Worm (Caenorhabditis elegans) whole organism, midembryonic: ENCODE data around the gene F57G4.11.

ENCODE experiments used
- T22C8.4 ChIP-seq: fragments of 200-800 bp; sonication (Bioruptor generic); IDR thresholded peaks from 2 replicates; pipeline ENCODE4 v1.3.6; 2022; ENCODE audit warnings: missing genetic modification characterization, missing compliant biosample characterization
- cog-1 ChIP-seq: sonication (generic microtip); optimal IDR thresholded peaks from 2 replicates; lab custom pipeline; 2016; ENCODE audit warnings: missing genetic modification characterization, missing compliant biosample characterization
- flt-1 ChIP-seq: fragments of 200-800 bp; sonication (Bioruptor generic); IDR thresholded peaks from 2 replicates; pipeline ENCODE4 v1.3.6; 2022; ENCODE audit warnings: missing genetic modification characterization, missing compliant biosample characterization
- klf-2 ChIP-seq: fragments of 200-800 bp; sonication (Bioruptor generic); conservative IDR thresholded peaks from 2 replicates; pipeline ENCODE4 v1.3.6; 2022; ENCODE audit warnings: missing genetic modification reagents, missing genetic modification characterization, missing compliant biosample characterization
- med-1 ChIP-seq: sonication (generic microtip); optimal IDR thresholded peaks from 2 replicates; lab custom pipeline; 2017; ENCODE audit warnings: missing genetic modification characterization, mild to moderate bottlenecking, missing compliant biosample characterization, antibody characterized with exemption, missing genetic modification reagents; ENCODE audit not compliant: insufficient read depth
- ref-1 ChIP-seq: fragments of 200-800 bp; sonication (Bioruptor generic); conservative IDR thresholded peaks from 2 replicates; pipeline ENCODE4 v1.3.6; 2022; ENCODE audit warnings: missing genetic modification reagents, missing genetic modification characterization, missing compliant biosample characterization
- tab-1 ChIP-seq: fragments of 200-800 bp; sonication (Bioruptor generic); IDR thresholded peaks from 2 replicates; pipeline ENCODE4 v1.3.6; 2022; ENCODE audit warnings: missing genetic modification characterization, missing compliant biosample characterization
- ztf-23 ChIP-seq: fragments of 200-800 bp; sonication (Bioruptor generic); IDR thresholded peaks from 2 replicates; pipeline ENCODE4 v1.3.6; 2022; ENCODE audit warnings: missing genetic modification reagents, missing genetic modification characterization, missing compliant biosample characterization
- ztf-29 ChIP-seq: fragments of 200-800 bp; sonication (Bioruptor generic); IDR thresholded peaks from 2 replicates; pipeline ENCODE4 v1.3.6; 2022; ENCODE audit warnings: missing genetic modification reagents, missing genetic modification characterization, missing compliant biosample characterization

The F57G4.11 gene

ce11 chrV:17660003-17660402 is 35.0 kb downstream of the F57G4.11 start, which contains the start of gene dgat-2:
dgat-2 (plus strand) TSS chrV:17660303.
- TF ChIP-seq klf-2 (GFP tag; lab: Robert Waterston, UW), result no peak
- TF ChIP-seq ztf-29 (GFP tag; lab: Robert Waterston, UW), result no peak
- TF ChIP-seq tab-1 (GFP tag; lab: Robert Waterston, UW), result no peak
- TF ChIP-seq ztf-23, result no peak
- no peak for TF ChIP-seq ref-1
- TF ChIP-seq cog-1 (tag; lab: Kevin White, UChicago), result no peak
- TF ChIP-seq med-1 (GFP tag; lab: Kevin White, UChicago), result no peak

DNA sequence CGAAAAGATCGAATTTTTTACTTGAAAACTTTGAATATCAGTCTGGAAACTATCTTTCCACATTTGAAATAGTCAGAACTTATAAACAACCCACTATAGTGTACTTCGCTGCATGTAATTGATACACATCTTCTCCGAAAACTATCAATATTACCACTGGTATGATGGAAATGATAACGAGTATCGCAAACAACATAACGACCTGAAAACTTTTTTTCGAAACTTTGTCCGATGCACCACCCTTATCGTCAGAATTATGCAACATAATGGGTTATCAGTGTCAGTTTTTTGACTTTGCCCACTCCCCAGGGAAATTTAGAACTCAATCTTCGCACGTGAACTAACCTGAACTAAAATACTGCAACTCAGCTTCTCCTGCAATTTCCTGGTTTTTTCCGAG is 37.3 kb downstream of the F57G4.11 start:
- no peak for TF ChIP-seq med-1 (GFP tag; lab: Kevin White, UChicago)
- TF ChIP-seq ztf-23, result no peak
- TF ChIP-seq cog-1 (tag; lab: Kevin White, UChicago), result no peak
- TF ChIP-seq T22C8.4, result no peak
- TF ChIP-seq ref-1, result no peak
- no peak for TF ChIP-seq tab-1 (GFP tag; lab: Robert Waterston, UW)
- no peak for TF ChIP-seq flt-1 (GFP tag; lab: Robert Waterston, UW)
- TF ChIP-seq ztf-29 (GFP tag; lab: Robert Waterston, UW), result no peak
- no peak for TF ChIP-seq klf-2 (GFP tag; lab: Robert Waterston, UW)

ce11 chrV:17664367-17664766 is 39.4 kb downstream of the F57G4.11 start:
- TF ChIP-seq flt-1 (GFP tag; lab: Robert Waterston, UW), result no peak
- no peak for TF ChIP-seq ref-1
- no peak for TF ChIP-seq ztf-23
- TF ChIP-seq klf-2 (GFP tag; lab: Robert Waterston, UW), result no peak
- TF ChIP-seq tab-1 (GFP tag; lab: Robert Waterston, UW), result no peak
- TF ChIP-seq med-1 (GFP tag; lab: Kevin White, UChicago), result no peak
- TF ChIP-seq cog-1 (tag; lab: Kevin White, UChicago), result no peak
- TF ChIP-seq T22C8.4, result no peak

DNA sequence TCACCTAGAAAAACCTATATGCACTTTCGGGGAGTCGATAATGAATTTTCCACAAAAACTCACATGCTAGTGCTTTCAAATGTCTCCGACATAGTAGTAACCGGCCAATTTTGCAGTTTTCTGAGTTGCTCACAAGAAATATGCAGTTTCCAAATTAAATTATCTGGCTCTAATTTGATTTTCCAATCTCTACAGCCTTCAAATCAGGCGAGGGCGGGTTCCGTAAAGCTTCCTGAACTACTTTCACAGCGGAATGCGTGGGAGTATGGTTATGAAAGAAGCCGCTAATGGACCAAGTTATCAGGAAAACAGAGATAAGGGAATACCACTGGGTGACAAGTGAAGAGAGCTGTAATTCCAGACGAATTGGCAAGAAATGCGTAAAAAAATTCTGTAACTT is 40.9 kb downstream of the F57G4.11 start, which contains the start of gene F59A1.11:
Gene F59A1.11, minus strand, starts transcription at position 101 of the 400 bp plus-strand sequence.
- TF ChIP-seq klf-2 (GFP tag; lab: Robert Waterston, UW) (no peak), ztf-23 (no peak), ztf-29 (GFP tag; lab: Robert Waterston, UW) (no peak), flt-1 (GFP tag; lab: Robert Waterston, UW) (no peak), ref-1 (no peak), tab-1 (GFP tag; lab: Robert Waterston, UW) (no peak), med-1 (GFP tag; lab: Kevin White, UChicago) (no peak), cog-1 (tag; lab: Kevin White, UChicago) (no peak), T22C8.4 (no peak)

- no peak for TF ChIP-seq ref-1
- no peak for TF ChIP-seq ztf-23
- TF ChIP-seq med-1 (GFP tag; lab: Kevin White, UChicago), result no peak
- TF ChIP-seq cog-1 (tag; lab: Kevin White, UChicago), result no peak
- TF ChIP-seq flt-1 (GFP tag; lab: Robert Waterston, UW), result no peak
- TF ChIP-seq tab-1 (GFP tag; lab: Robert Waterston, UW), result no peak
- no peak for TF ChIP-seq ztf-29 (GFP tag; lab: Robert Waterston, UW)
Observed at ce11 chrV:17667676-17668075, 42.7 kb downstream of the F57G4.11 start, which contains the start of gene F59A1.12. F59A1.12 (minus strand) TSS chrV:17667776.

DNA sequence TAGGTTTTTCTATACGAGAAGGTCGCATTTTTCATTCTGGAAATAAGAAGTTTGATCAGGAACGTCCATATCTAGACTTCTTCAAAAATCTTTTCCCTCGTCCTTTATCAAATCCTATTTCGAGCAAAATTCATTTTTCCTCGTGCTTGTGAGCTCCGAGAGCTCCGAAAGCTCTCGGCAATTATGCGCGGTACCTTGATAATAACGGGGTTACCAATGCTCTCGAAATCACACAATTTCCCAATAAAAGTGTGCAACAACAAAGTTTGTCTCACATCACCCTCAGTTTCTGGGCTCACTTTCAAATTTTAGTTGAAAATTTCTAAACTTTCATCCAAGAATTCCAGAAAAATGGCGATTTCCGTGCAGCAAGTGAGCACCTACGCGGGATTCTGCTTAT is 43.5 kb downstream of the F57G4.11 start, which contains the start of gene str-89:
Gene str-89, plus strand, starts transcription at position 301 of the 400 bp plus-strand sequence.
- TF ChIP-seq ztf-23, result no peak
- no peak for TF ChIP-seq klf-2 (GFP tag; lab: Robert Waterston, UW)

ce11 chrV:17673343-17673742 is 48.3 kb downstream of the F57G4.11 start, which contains the start of gene str-93:
str-93 (minus strand) TSS chrV:17673443.
- TF ChIP-seq T22C8.4 (no peak), cog-1 (tag; lab: Kevin White, UChicago) (no peak), ztf-29 (GFP tag; lab: Robert Waterston, UW) (no peak), flt-1 (GFP tag; lab: Robert Waterston, UW) (no peak), ztf-23 (no peak), ref-1 (no peak), med-1 (GFP tag; lab: Kevin White, UChicago) (no peak), tab-1 (GFP tag; lab: Robert Waterston, UW) (no peak), klf-2 (GFP tag; lab: Robert Waterston, UW) (no peak)

- TF ChIP-seq ztf-29 (GFP tag; lab: Robert Waterston, UW), result no peak
- TF ChIP-seq klf-2 (GFP tag; lab: Robert Waterston, UW), result no peak
- TF ChIP-seq med-1 (GFP tag; lab: Kevin White, UChicago), result no peak
- TF ChIP-seq ref-1, result no peak
- no peak for TF ChIP-seq ztf-23
- TF ChIP-seq T22C8.4, result no peak
- no peak for TF ChIP-seq cog-1 (tag; lab: Kevin White, UChicago)
- TF ChIP-seq flt-1 (GFP tag; lab: Robert Waterston, UW), result no peak
- no peak for TF ChIP-seq tab-1 (GFP tag; lab: Robert Waterston, UW)
Observed at ce11 chrV:17676553-17676952, 51.5 kb downstream of the F57G4.11 start, which contains the start of gene str-92. str-92 (minus strand) TSS chrV:17676653.
